Fruit fly (Drosophila melanogaster) whole organism, embryonic: ENCODE measurements around the gene CG31778.
A peak's percentile ranks its signal among the peaks of the same experiment; 100 is the strongest.

Experiments used
- CG10321 ChIP-seq: fragments of 200-800 bp; sonication (Bioruptor generic); IDR thresholded peaks from 2 replicates; pipeline ENCODE4 v1.3.6; 2022; ENCODE audit warnings: missing biosample characterization, missing genetic modification characterization
- CG11696 ChIP-seq: fragments of 200-800 bp; sonication (Bioruptor generic); IDR thresholded peaks from 2 replicates; pipeline ENCODE4 v1.3.6; 2022; ENCODE audit warnings: missing biosample characterization, missing genetic modification characterization
- CG12299 ChIP-seq: fragments of 200-800 bp; sonication (Bioruptor generic); optimal IDR thresholded peaks from 2 replicates; lab custom pipeline; 2018; ENCODE audit warnings: missing biosample characterization, mild to moderate bottlenecking, missing genetic modification characterization
- CG12391 ChIP-seq: fragments of 200-800 bp; sonication (Bioruptor generic); optimal IDR thresholded peaks from 3 replicates; lab custom pipeline; 2018; ENCODE audit warnings: missing biosample characterization, mild to moderate bottlenecking, missing genetic modification characterization, moderate library complexity
- CG13287 ChIP-seq: fragments of 200-800 bp; sonication (Bioruptor generic); IDR thresholded peaks from 2 replicates; pipeline ENCODE4 v1.3.6; 2022; ENCODE audit warnings: missing biosample characterization, missing genetic modification characterization; ENCODE audit not compliant: partially characterized antibody
- CG2129 ChIP-seq: fragments of 200-800 bp; sonication (Bioruptor generic); IDR thresholded peaks from 2 replicates; pipeline ENCODE4 v1.3.6; 2022; ENCODE audit warnings: missing biosample characterization, missing genetic modification characterization; ENCODE audit not compliant: partially characterized antibody
- CG30431 ChIP-seq: fragments of 200-800 bp; sonication (Bioruptor generic); optimal IDR thresholded peaks from 2 replicates; lab custom pipeline; 2017; ENCODE audit warnings: missing biosample characterization, missing genetic modification characterization
- CG31441 ChIP-seq: fragments of 200-800 bp; sonication (Bioruptor generic); IDR thresholded peaks from 2 replicates; pipeline ENCODE4 v1.3.6; 2022; ENCODE audit warnings: missing biosample characterization, missing genetic modification characterization
- CG3726 ChIP-seq: fragments of 200-800 bp; sonication (Bioruptor generic); IDR thresholded peaks from 3 replicates; pipeline ENCODE4, ENCODE4 v1.3.6; 2022; ENCODE audit warnings: missing biosample characterization, missing genetic modification characterization
- CG3838 ChIP-seq: fragments of 200-800 bp; sonication (Bioruptor generic); optimal IDR thresholded peaks from 3 replicates; lab custom pipeline; 2016; ENCODE audit warnings: missing biosample characterization, missing genetic modification characterization
- CG6854 ChIP-seq: fragments of 200-800 bp; sonication (Bioruptor generic); optimal IDR thresholded peaks from 3 replicates; lab custom pipeline; 2017; ENCODE audit warnings: missing biosample characterization, mild to moderate bottlenecking, missing genetic modification characterization
- CG7357 ChIP-seq: fragments of 200-800 bp; sonication (Bioruptor generic); IDR thresholded peaks from 3 replicates; pipeline ENCODE4 v1.3.6; 2022; ENCODE audit warnings: missing biosample characterization, missing genetic modification characterization
- CG7839 ChIP-seq: fragments of 200-800 bp; sonication (Bioruptor generic); optimal IDR thresholded peaks from 3 replicates; lab custom pipeline; 2018; ENCODE audit warnings: missing biosample characterization, mild to moderate bottlenecking, missing genetic modification characterization, moderate library complexity
- CG9437 ChIP-seq: fragments of 200-800 bp; sonication (Bioruptor generic); optimal IDR thresholded peaks from 2 replicates; lab custom pipeline; 2018; ENCODE audit warnings: missing biosample characterization, mild to moderate bottlenecking, missing genetic modification characterization
- CG9727 ChIP-seq: fragments of 200-800 bp; sonication (Bioruptor generic); optimal IDR thresholded peaks from 3 replicates; lab custom pipeline; 2017; ENCODE audit warnings: missing biosample characterization, mild to moderate bottlenecking, missing genetic modification characterization
- CrebB ChIP-seq: fragments of 200-800 bp; sonication (Bioruptor generic); optimal IDR thresholded peaks from 3 replicates; lab custom pipeline; 2018; ENCODE audit warnings: missing biosample characterization, mild to moderate bottlenecking, missing genetic modification characterization
- Dbx ChIP-seq: fragments of 200-800 bp; sonication (Bioruptor generic); IDR thresholded peaks from 3 replicates; pipeline ENCODE4 v1.3.6; 2022; ENCODE audit warnings: missing biosample characterization, missing genetic modification characterization
- Deaf1 ChIP-seq: fragments of 200-800 bp; optimal IDR thresholded peaks from 3 replicates; lab custom pipeline; 2019; ENCODE audit warnings: missing biosample characterization, mild to moderate bottlenecking, missing genetic modification characterization, moderate library complexity
- Dfd ChIP-seq, 2 experiments: fragments of >200 bp; optimal IDR thresholded peaks; 2 replicates each; lab custom pipeline; 2017; ENCODE audit warnings: missing biosample characterization in 2 of 2, missing genetic modification characterization in 2 of 2
- E2f1 ChIP-seq: fragments of 200-800 bp; sonication (Bioruptor generic); IDR thresholded peaks from 2 replicates; pipeline ENCODE4 v1.3.6; 2022; ENCODE audit warnings: missing biosample characterization, missing genetic modification characterization
- Elba2 ChIP-seq: fragments of 200-800 bp; sonication (Bioruptor generic); optimal IDR thresholded peaks from 3 replicates; lab custom pipeline; 2016; ENCODE audit warnings: missing biosample characterization, missing genetic modification characterization
- Hand ChIP-seq: fragments of 200-800 bp; sonication (Bioruptor generic); optimal IDR thresholded peaks from 2 replicates; lab custom pipeline; 2017; ENCODE audit warnings: mild to moderate bottlenecking, missing biosample characterization, missing genetic modification reagents, missing genetic modification characterization
- Jarid2 ChIP-seq: fragments of 200-800 bp; sonication (Bioruptor generic); optimal IDR thresholded peaks from 3 replicates; lab custom pipeline; 2017; ENCODE audit warnings: mild to moderate bottlenecking, missing biosample characterization, missing genetic modification reagents, missing genetic modification characterization
- Neu2 ChIP-seq: fragments of 200-800 bp; sonication (Bioruptor generic); optimal IDR thresholded peaks from 3 replicates; lab custom pipeline; 2016; ENCODE audit warnings: missing biosample characterization, missing genetic modification characterization, borderline replicate concordance
- Opbp ChIP-seq: fragments of 200-800 bp; sonication (Bioruptor generic); IDR thresholded peaks from 3 replicates; pipeline ENCODE4 v1.3.6; 2022; ENCODE audit warnings: missing biosample characterization, missing genetic modification characterization; ENCODE audit not compliant: partially characterized antibody
- Side ChIP-seq: fragments of 200-800 bp; sonication (Bioruptor generic); optimal IDR thresholded peaks from 2 replicates; lab custom pipeline; 2016; ENCODE audit warnings: missing biosample characterization, missing genetic modification characterization
- Sry-β ChIP-seq: fragments of 200-800 bp; sonication (Bioruptor generic); optimal IDR thresholded peaks from 2 replicates; lab custom pipeline; 2018; ENCODE audit warnings: missing biosample characterization, mild to moderate bottlenecking, missing genetic modification characterization, moderate library complexity
- Trl ChIP-seq, 3 experiments: fragments of >200 bp in 2 of 3; fragments of 200-800 bp in 1 of 3; sonication (Bioruptor generic) in 1 of 3; optimal IDR thresholded peaks; 2 replicates in 1 of 3; 3 replicates in 2 of 3; lab custom pipeline; 2016 to 2017; ENCODE audit warnings: missing biosample characterization in 1 of 3, missing genetic modification characterization in 1 of 3
- amos ChIP-seq: fragments of 200-800 bp; sonication (Bioruptor generic); IDR thresholded peaks from 2 replicates; pipeline ENCODE4 v1.3.6; 2022; ENCODE audit warnings: missing biosample characterization, missing genetic modification characterization; ENCODE audit not compliant: partially characterized antibody
- bcd ChIP-seq: fragments of 200-800 bp; sonication (Bioruptor generic); optimal IDR thresholded peaks from 2 replicates; lab custom pipeline; 2017; ENCODE audit warnings: missing biosample characterization, mild to moderate bottlenecking, missing genetic modification characterization
- br ChIP-seq: fragments of >200 bp; optimal IDR thresholded peaks from 2 replicates; lab custom pipeline; 2017
- ci ChIP-seq: fragments of 200-800 bp; sonication (Bioruptor generic); IDR thresholded peaks from 3 replicates; pipeline ENCODE4 v1.3.6; 2022; ENCODE audit warnings: missing biosample characterization, missing genetic modification characterization
- ems ChIP-seq: fragments of 200-800 bp; sonication (Bioruptor generic); optimal IDR thresholded peaks from 3 replicates; lab custom pipeline; 2016; ENCODE audit warnings: missing biosample characterization, missing genetic modification characterization
- grau ChIP-seq: fragments of 200-800 bp; optimal IDR thresholded peaks from 3 replicates; lab custom pipeline; 2019; ENCODE audit warnings: missing biosample characterization, mild to moderate bottlenecking, missing genetic modification characterization, moderate library complexity
- kah ChIP-seq: fragments of 200-800 bp; sonication (Bioruptor generic); optimal IDR thresholded peaks from 2 replicates; lab custom pipeline; 2018; ENCODE audit warnings: missing biosample characterization, mild to moderate bottlenecking, missing genetic modification characterization
- lilli ChIP-seq: fragments of 200-800 bp; sonication (Bioruptor generic); optimal IDR thresholded peaks from 3 replicates; lab custom pipeline; 2016; ENCODE audit warnings: missing biosample characterization, missing genetic modification characterization
- odd ChIP-seq: fragments of 200-800 bp; sonication (Bioruptor generic); optimal IDR thresholded peaks from 2 replicates; lab custom pipeline; 2017; ENCODE audit warnings: missing biosample characterization, mild to moderate bottlenecking, missing genetic modification characterization
- pan ChIP-seq, 4 experiments: fragments of >200 bp in 3 of 4; fragments of 200-800 bp in 1 of 4; sonication (Bioruptor generic) in 1 of 4; optimal IDR thresholded peaks in 3 of 4; IDR thresholded peaks in 1 of 4; 2 replicates each; pipeline versions ENCODE4 v1.3.6 to Lab custom; 2017 to 2022; ENCODE audit warnings: missing biosample characterization in 2 of 4, missing genetic modification characterization in 2 of 4, mixed read lengths in 1 of 4
- pfk ChIP-seq: fragments of 200-800 bp; sonication (Bioruptor generic); optimal IDR thresholded peaks from 2 replicates; lab custom pipeline; 2018; ENCODE audit warnings: missing biosample characterization, mild to moderate bottlenecking, missing genetic modification characterization, moderate library complexity
- psq ChIP-seq: fragments of 200-800 bp; sonication (Bioruptor generic); optimal IDR thresholded peaks from 2 replicates; lab custom pipeline; 2017; ENCODE audit warnings: missing biosample characterization, missing genetic modification characterization
- row ChIP-seq: fragments of 200-800 bp; sonication (Bioruptor generic); IDR thresholded peaks from 3 replicates; pipeline ENCODE4 v1.3.6; 2022; ENCODE audit warnings: missing biosample characterization, missing genetic modification characterization
- sens ChIP-seq: fragments of 200-800 bp; sonication (Bioruptor generic); peaks from one replicate; lab custom pipeline; 2016; ENCODE audit warnings: missing biosample characterization, missing genetic modification characterization
- tio ChIP-seq: fragments of 200-800 bp; sonication (Bioruptor generic); optimal IDR thresholded peaks from 2 replicates; lab custom pipeline; 2017; ENCODE audit warnings: missing biosample characterization, missing genetic modification characterization, inconsistent platforms
- tx ChIP-seq: fragments of 200-800 bp; sonication (Bioruptor generic); optimal IDR thresholded peaks from 2 replicates; lab custom pipeline; 2016; ENCODE audit warnings: missing biosample characterization, missing genetic modification characterization
- zen2 ChIP-seq: fragments of 200-800 bp; sonication (Bioruptor generic); IDR thresholded peaks from 3 replicates; pipeline ENCODE4 v1.3.6; 2022; ENCODE audit warnings: missing biosample characterization, missing genetic modification characterization; ENCODE audit not compliant: partially characterized antibody
- zfh1 ChIP-seq: fragments of 200-800 bp; sonication (Bioruptor generic); IDR thresholded peaks from 3 replicates; pipeline ENCODE4 v1.3.6; 2022; ENCODE audit warnings: missing biosample characterization, missing genetic modification characterization

CG31778 gene

DNA sequence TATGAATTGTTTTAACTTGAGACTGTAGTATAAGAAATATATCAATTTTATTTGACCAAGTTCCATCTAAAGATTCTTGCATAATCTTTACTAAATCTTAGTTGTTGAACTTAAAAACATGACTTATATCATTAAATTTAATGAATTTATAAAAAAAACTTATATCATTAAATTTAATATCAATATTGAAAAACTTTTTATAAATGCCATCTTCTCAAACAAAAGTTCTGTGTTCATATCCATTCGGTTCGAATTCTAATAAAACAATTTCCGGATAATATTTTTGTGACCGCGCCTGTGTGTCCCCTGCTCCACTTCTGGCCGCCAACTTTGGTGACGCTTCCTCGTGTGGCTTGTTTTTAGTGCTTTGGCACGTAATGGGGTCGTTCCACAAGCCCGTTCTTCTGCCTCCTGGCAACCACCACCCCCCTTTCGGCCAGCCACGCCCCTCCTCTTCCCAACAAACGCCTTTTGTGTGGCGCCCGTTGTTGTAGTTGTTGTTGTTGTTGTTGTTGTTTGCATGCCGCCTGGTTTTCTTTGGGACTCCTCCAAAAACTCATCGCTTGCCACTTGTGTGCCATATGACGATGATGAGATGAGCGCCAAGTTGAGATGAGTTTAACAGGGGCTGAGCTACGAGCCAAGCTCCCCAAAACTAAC lies 31.8 kb upstream of the CG31778 start (continued):
- TF ChIP-seq bcd: no peak
- no peak for TF ChIP-seq tx
- TF ChIP-seq pfk (GFP tag; lab: Kevin White, UChicago): no peak
- TF ChIP-seq CrebB (tag; lab: Kevin White, UChicago): no peak
- TF ChIP-seq CG7357 (GFP tag; lab: Robert Waterston, UW): no peak
- no peak for TF ChIP-seq kah
- TF ChIP-seq grau (tag; lab: Kevin White, UChicago): peak; percentile 25
- TF ChIP-seq Sry-β (GFP tag; lab: Kevin White, UChicago): no peak
- no peak for TF ChIP-seq zfh1 (GFP tag; lab: Robert Waterston, UW)
- no peak for TF ChIP-seq CG12391 (tag; lab: Kevin White, UChicago)
- no peak for TF ChIP-seq Side (GFP tag; lab: Kevin White, UChicago)
- no peak for TF ChIP-seq pan (optimal IDR thresholded peaks at IDR 0.05; lab: Kevin White, UChicago)
- no peak for TF ChIP-seq pan (GFP tag; optimal IDR thresholded peaks at IDR 0.05 in 1 of 2, IDR thresholded peaks at IDR 0.05 in 1 of 2)
- no peak for TF ChIP-seq E2f1
- TF ChIP-seq CG30431 (GFP tag; lab: Kevin White, UChicago): no peak
- no peak for TF ChIP-seq br (lab: Kevin White, UChicago)
- no peak for TF ChIP-seq lilli (GFP tag; lab: Kevin White, UChicago)
- TF ChIP-seq ems (GFP tag; lab: Kevin White, UChicago): no peak
- TF ChIP-seq Neu2 (GFP tag; lab: Kevin White, UChicago): no peak
- no peak for TF ChIP-seq CG3726 (GFP tag; lab: Robert Waterston, UW)
- TF ChIP-seq CG7839 (tag; lab: Kevin White, UChicago): peak; percentile 3
- no peak for TF ChIP-seq Dfd (GFP tag; optimal IDR thresholded peaks at IDR 0.05; lab: Kevin White, UChicago)
- no peak for TF ChIP-seq CG9727
- no peak for TF ChIP-seq CG13287 (GFP tag; lab: Robert Waterston, UW)
- TF ChIP-seq CG9437: peak; percentile 1
- TF ChIP-seq, all 482 proteins: peak for 33

DNA sequence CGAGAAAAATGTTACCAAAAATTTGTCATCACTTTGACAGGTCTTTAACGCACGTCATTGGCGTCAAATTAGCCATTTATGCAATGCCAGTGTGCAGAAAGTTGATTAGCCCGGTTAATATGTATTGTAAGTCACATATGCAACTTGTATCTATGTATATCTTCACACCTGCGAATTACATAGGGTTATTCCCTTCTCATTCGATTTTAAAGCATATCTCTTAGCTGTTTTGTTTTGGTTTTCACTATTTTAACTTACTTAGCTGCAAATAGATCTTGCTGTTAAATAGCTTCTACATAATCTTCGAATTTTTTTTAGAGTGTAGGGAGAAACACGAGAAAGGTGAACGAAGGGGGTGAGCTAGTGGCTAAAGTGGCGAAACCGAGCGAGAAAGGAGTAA lies 25.8 kb upstream of the CG31778 start:
- no peak for TF ChIP-seq ci (GFP tag; lab: Robert Waterston, UW)
- no peak for TF ChIP-seq Opbp (GFP tag; lab: Robert Waterston, UW)
- TF ChIP-seq CG3838: no peak
- TF ChIP-seq CG31441: no peak
- TF ChIP-seq CG2129 (GFP tag; lab: Robert Waterston, UW): no peak
- no peak for TF ChIP-seq Dbx (GFP tag; lab: Robert Waterston, UW)
- TF ChIP-seq CG12299 (tag; lab: Kevin White, UChicago): no peak
- no peak for TF ChIP-seq br (lab: Kevin White, UChicago)
- TF ChIP-seq odd (GFP tag; lab: Kevin White, UChicago): no peak
- no peak for TF ChIP-seq CG10321 (GFP tag; lab: Robert Waterston, UW)
- no peak for TF ChIP-seq row (GFP tag; lab: Robert Waterston, UW)
- TF ChIP-seq psq: no peak

DNA sequence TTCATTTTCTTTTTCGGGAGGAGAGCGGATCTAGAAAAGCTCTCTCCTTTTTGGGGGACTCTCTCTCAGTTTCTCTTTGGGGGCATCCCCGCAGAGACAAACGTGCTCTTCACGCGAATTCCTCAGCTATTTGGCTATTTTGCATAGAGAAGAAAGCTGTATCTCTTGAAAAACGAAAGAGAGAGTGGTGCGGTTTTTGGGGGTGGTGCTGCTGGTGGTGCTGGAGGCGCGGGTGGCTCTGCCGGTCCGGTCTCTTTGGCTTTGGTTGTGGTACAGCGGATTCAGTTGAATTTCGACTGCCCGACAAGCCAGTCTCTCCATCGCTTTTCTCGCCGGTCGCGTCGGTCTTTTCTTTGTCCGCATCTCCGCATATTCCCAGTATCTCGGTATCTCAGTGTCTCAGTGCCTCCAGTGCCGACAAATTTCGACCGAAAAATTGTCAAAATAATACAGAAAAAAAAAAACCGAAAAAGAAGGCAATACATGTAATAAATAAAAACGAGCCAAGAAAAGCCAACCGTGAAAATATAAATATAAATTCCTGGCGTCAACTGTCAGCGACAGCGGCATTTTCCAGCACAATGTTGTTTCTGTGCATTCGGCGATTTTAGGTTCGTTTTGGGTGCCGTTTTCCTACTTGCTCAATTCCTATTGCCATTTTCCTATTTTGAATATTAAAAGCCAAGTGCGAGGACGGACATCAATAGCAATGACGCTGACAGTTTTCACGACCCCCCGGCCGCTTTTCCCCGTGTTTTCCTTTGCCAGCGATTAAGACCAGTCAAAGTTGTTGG lies 25.1 kb upstream of the CG31778 start, which contains the start of gene CG10019:
TSS of gene CG10019 (plus strand) at position 285 of the 794 bp plus-strand sequence.
- TF ChIP-seq zen2 (0 out of 3 replicates have a peak, but pooled peaks have one; percentile 30), CG12299 (tag; lab: Kevin White, UChicago) (no peak), Elba2 (GFP tag; lab: Kevin White, UChicago) (peak; percentile 61), Deaf1 (tag; lab: Kevin White, UChicago) (peak; percentile 47), amos (peak; percentile 19; the same call in 1 of the 2 replicates), Jarid2 (GFP tag; lab: Kevin White, UChicago) (peak; percentile 75), Trl (optimal IDR thresholded peaks at IDR 0.05; lab: Kevin White, UChicago) (peak; percentile 80 to 98), Trl (GFP tag; optimal IDR thresholded peaks at IDR 0.05; lab: Kevin White, UChicago) (no peak), Dbx (GFP tag; lab: Robert Waterston, UW) (0 out of 3 replicates have a peak, but pooled peaks have one; percentile 8), CG11696 (0 out of 2 replicates have a peak, but pooled peaks have one; percentile 23), sens (peak; percentile 75), tio (GFP tag; lab: Kevin White, UChicago) (no peak), Hand (GFP tag; lab: Kevin White, UChicago) (peak; percentile 26), CG6854 (GFP tag; lab: Kevin White, UChicago) (no peak)
